Worm (Caenorhabditis elegans): ENCODE measurements around the gene dcaf-1.

ce11 chrIV:9714264-9714663, 7.7 kb upstream of the dcaf-1 start:
- no peak for TF ChIP-seq egl-27 (tag; optimal IDR thresholded peaks at IDR 0.05)
- TF ChIP-seq mep-1 (tag; optimal IDR thresholded peaks at IDR 0.05): no peak
- TF ChIP-seq dpl-1 (GFP tag; optimal IDR thresholded peaks at IDR 0.05): no peak
- no peak for TF ChIP-seq ctbp-1 (GFP tag; IDR thresholded peaks at IDR 0.05)
- no peak for TF ChIP-seq lin-29 (GFP tag; IDR thresholded peaks at IDR 0.05)
- no peak for TF ChIP-seq nhr-10 (tag; optimal IDR thresholded peaks at IDR 0.05)
- no peak for TF ChIP-seq dmd-9 (GFP tag; IDR thresholded peaks at IDR 0.05)
- TF ChIP-seq nhr-48 (tag; optimal IDR thresholded peaks at IDR 0.05): no peak
- TF ChIP-seq ZK546.5 (tag; optimal IDR thresholded peaks at IDR 0.05): no peak
- TF ChIP-seq nhr-25 (tag; optimal IDR thresholded peaks at IDR 0.05; ENCODE audit: borderline replicate concordance, insufficient read depth): no peak
- TF ChIP-seq hlh-30 (tag; optimal IDR thresholded peaks at IDR 0.05; ENCODE audit: insufficient read depth): no peak
- TF ChIP-seq daf-12 (tag; optimal IDR thresholded peaks at IDR 0.05): no peak
